Worm (Caenorhabditis elegans) whole organism, early embryonic: Measurements from ENCODE around the gene clec-9.

ENCODE experiments used
- ets-7 ChIP-seq: sonication (generic microtip); optimal IDR thresholded peaks from 2 replicates; lab custom pipeline; 2016; ENCODE audit warnings: missing genotype, missing genetic modification characterization, missing compliant biosample characterization
- flt-1 ChIP-seq: fragments of 200-800 bp; sonication (Bioruptor generic); IDR thresholded peaks from 2 replicates; pipeline ENCODE4 v1.3.6; 2022; ENCODE audit warnings: missing genetic modification characterization, missing compliant biosample characterization

DNA sequence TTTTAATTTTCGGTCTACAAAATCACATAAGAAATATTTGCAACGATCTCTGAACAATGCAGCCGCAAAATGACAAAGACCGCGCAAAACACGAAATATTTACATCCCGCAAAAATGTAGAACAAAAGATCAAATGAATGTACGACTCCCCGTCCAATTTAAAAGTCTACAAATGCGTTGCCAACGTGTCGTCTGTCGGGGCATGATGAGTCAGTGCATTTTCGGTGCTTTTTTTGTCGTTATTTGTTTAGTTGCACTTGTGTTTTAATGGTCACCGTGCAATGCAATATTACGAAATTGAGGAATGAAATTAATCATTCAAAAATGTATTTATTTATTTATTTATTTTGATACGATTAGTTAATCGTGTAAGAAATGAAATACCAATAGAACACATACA lies 18.1 kb upstream of the clec-9 start:
- TF ChIP-seq flt-1 (GFP tag; lab: Robert Waterston, UW) (no peak), ets-7 (tag; lab: Kevin White, UChicago) (no peak)
